Worm (Caenorhabditis elegans) whole organism, L4/young adult: Measurements from ENCODE around the gene nhr-234.

Source experiments
- dao-5 ChIP-seq: sonication (generic microtip); optimal IDR thresholded peaks from 2 replicates; lab custom pipeline; 2016; ENCODE audit warnings: missing genotype, missing genetic modification characterization, moderate library complexity, missing compliant biosample characterization
- him-1 ChIP-seq: sonication (generic microtip); optimal IDR thresholded peaks from 2 replicates; lab custom pipeline; 2016; ENCODE audit warnings: missing genotype, missing genetic modification reagents, missing genetic modification characterization, missing compliant biosample characterization

- no peak for TF ChIP-seq him-1 (tag; lab: Kevin White, UChicago)
- TF ChIP-seq dao-5 (tag; lab: Kevin White, UChicago), result no peak
Measured at ce11 chrII:12654447-12654846, 18.0 kb downstream of the nhr-234 start, which contains the start of gene rgs-4.
